ENCODE assay signal across 1 fruit fly cellular context in the genomic region with DNA sequence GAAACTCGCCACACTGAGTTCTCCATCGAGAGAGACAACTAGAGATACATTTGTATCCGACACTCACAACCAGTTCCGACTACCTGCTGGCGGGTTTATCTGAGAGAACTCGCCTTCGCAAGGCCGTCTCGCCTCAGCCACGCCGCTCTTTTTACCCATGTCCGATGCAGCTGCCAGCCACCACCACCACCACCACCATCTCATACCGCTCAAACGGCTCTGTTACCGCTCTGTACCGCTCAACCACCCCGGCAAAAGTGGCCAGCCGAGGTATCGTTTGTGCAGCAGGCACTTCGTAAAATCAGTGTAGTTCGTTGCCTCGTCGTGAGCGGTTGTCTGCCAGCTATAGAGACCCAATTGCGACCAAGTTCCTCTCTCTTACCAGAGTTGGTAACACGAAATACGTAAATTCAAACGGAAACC.
A peak's percentile ranks its signal among the peaks of the same experiment; 100 is the strongest.
TF ChIP-seq lines count a peak whose summit lies in the region.

A gene (plus strand): TSS at position 302 of the 423 bp plus-strand sequence.

TF ChIP-seq in whole organism, embryonic, 481 proteins besides CTCF, POLR2A, EP300 and RAD21 (continued from another document):
- TF ChIP-seq Antp (GFP tag; optimal IDR thresholded peaks at IDR 0.05; lab: Kevin White, UChicago) (peak; percentile 26), CG13894 (tag; optimal IDR thresholded peaks at IDR 0.05; lab: Kevin White, UChicago) (peak; percentile 56), Deaf1 (tag; optimal IDR thresholded peaks at IDR 0.05; lab: Kevin White, UChicago) (peak; percentile 99), mld (GFP tag; IDR thresholded peaks at IDR 0.05; lab: Robert Waterston, UW; ENCODE audit: partially characterized antibody) (peak; percentile 53; the same call in 1 of the 3 replicates), seq (GFP tag; IDR thresholded peaks at IDR 0.05; lab: Robert Waterston, UW) (peak; percentile 84), Dad (GFP tag; optimal IDR thresholded peaks at IDR 0.05; lab: Kevin White, UChicago) (peak; percentile 5), Meics (GFP tag; optimal IDR thresholded peaks at IDR 0.05; lab: Kevin White, UChicago) (peak; percentile 15), CG11247 (GFP tag; IDR thresholded peaks at IDR 0.05; lab: Robert Waterston, UW) (0 out of 2 replicates have a peak, but pooled peaks have one; percentile 39), jumu (GFP tag; optimal IDR thresholded peaks at IDR 0.05; lab: Kevin White, UChicago) (peak; percentile 3), yki (optimal IDR thresholded peaks at IDR 0.05; lab: Kevin White, UChicago) (peak; percentile 42), Usf (GFP tag; optimal IDR thresholded peaks at IDR 0.05; lab: Kevin White, UChicago) (no peak), Optix (GFP tag; IDR thresholded peaks at IDR 0.05; lab: Robert Waterston, UW) (no peak), ERR (GFP tag; optimal IDR thresholded peaks at IDR 0.05; lab: Kevin White, UChicago) (peak; percentile 46), CG14441 (GFP tag; IDR thresholded peaks at IDR 0.05; lab: Robert Waterston, UW) (peak; percentile 14; the same call in 1 of the 2 replicates), Taf1 (GFP tag; IDR thresholded peaks at IDR 0.05; lab: Robert Waterston, UW) (no peak), HLH4C (GFP tag; IDR thresholded peaks at IDR 0.05; lab: Robert Waterston, UW; ENCODE audit: partially characterized antibody) (peak; percentile 24; the same call in 1 of the 3 replicates), CG13775 (GFP tag; optimal IDR thresholded peaks at IDR 0.05; lab: Kevin White, UChicago) (no peak), slbo (GFP tag; IDR thresholded peaks at IDR 0.05; lab: Robert Waterston, UW) (peak; percentile 41; the same call in 1 of the 2 replicates), E2f1 (GFP tag; IDR thresholded peaks at IDR 0.05; lab: Robert Waterston, UW) (no peak; the same call in 1 of the 2 replicates), gsb (GFP tag; IDR thresholded peaks at IDR 0.05; lab: Robert Waterston, UW) (no peak), ash1 (GFP tag; optimal IDR thresholded peaks at IDR 0.05; lab: Kevin White, UChicago) (peak; percentile 26), D (optimal IDR thresholded peaks at IDR 0.05; lab: Kevin White, UChicago) (peak; percentile 49), D (GFP tag; optimal IDR thresholded peaks at IDR 0.05; lab: Kevin White, UChicago) (no peak), ind (GFP tag; optimal IDR thresholded peaks at IDR 0.05; lab: Kevin White, UChicago) (no peak), sd (tag; optimal IDR thresholded peaks at IDR 0.05; lab: Kevin White, UChicago) (peak; percentile 31), Dfd (GFP tag; optimal IDR thresholded peaks at IDR 0.05; lab: Kevin White, UChicago) (no peak), dysf (GFP tag; IDR thresholded peaks at IDR 0.05; lab: Robert Waterston, UW) (no peak; the same call in 2 of the 3 replicates), CG12236 (GFP tag; optimal IDR thresholded peaks at IDR 0.05; lab: Kevin White, UChicago) (no peak), caup (GFP tag; optimal IDR thresholded peaks at IDR 0.05; lab: Kevin White, UChicago; ENCODE audit: severe bottlenecking) (peak; percentile 52), CG34422 (GFP tag; IDR thresholded peaks at IDR 0.05; lab: Robert Waterston, UW) (peak; percentile 39; the same call in 1 of the 3 replicates), Dip3 (GFP tag; optimal IDR thresholded peaks at IDR 0.05; lab: Kevin White, UChicago) (no peak), CG4360 (GFP tag; IDR thresholded peaks at IDR 0.05; lab: Robert Waterston, UW) (0 out of 2 replicates have a peak, but pooled peaks have one; percentile 19), ken (GFP tag; IDR thresholded peaks at IDR 0.05; lab: Robert Waterston, UW) (peak; percentile 47; the same call in 2 of the 3 replicates)
